Fruit fly (Drosophila melanogaster) whole organism, wandering third instar larva: ENCODE results near the gene GABPI.

Source experiments
- brk ChIP-seq: fragments of 200-800 bp; sonication (Bioruptor generic); optimal IDR thresholded peaks from 2 replicates; lab custom pipeline; 2016; ENCODE audit warnings: missing biosample characterization, mild to moderate bottlenecking, missing genetic modification characterization
- lola ChIP-seq: fragments of >200 bp; optimal IDR thresholded peaks from 2 replicates; lab custom pipeline; 2017; ENCODE audit warnings: missing biosample characterization, missing genetic modification characterization
- psq ChIP-seq: fragments of 200-800 bp; sonication (Bioruptor generic); optimal IDR thresholded peaks from 3 replicates; lab custom pipeline; 2017; ENCODE audit warnings: missing biosample characterization, mild to moderate bottlenecking, missing genetic modification characterization, moderate library complexity
- rgr ChIP-seq: fragments of 200-800 bp; sonication (Bioruptor generic); optimal IDR thresholded peaks from 3 replicates; lab custom pipeline; 2016; ENCODE audit warnings: missing biosample characterization, mild to moderate bottlenecking, missing genetic modification characterization
- sv ChIP-seq: fragments of 200-800 bp; sonication (Bioruptor generic); optimal IDR thresholded peaks from 3 replicates; lab custom pipeline; 2016; ENCODE audit warnings: missing biosample characterization, missing genetic modification characterization
- usp ChIP-seq: fragments of >200 bp; optimal IDR thresholded peaks from 2 replicates; lab custom pipeline; 2017; ENCODE audit warnings: missing biosample characterization, missing genetic modification characterization

DNA sequence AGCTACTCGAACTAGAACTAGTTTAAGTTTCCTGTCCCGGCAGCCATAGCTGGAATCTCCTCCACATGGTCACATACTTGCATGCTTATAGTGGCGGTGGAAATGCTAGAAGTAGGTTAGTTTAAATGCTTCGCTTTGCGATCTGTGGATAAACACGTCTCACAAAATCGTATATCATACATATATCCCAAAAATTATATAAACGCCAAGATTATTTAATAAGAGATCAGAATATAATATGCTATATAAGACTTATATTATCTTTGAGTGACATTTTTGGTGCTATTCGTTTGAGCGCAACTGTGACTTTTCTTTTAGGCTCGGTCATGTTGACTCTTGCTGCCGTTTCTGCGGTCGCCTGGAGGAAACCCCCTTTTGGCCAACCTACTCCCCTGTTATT, 28.4 kb upstream of the GABPI start:
- TF ChIP-seq psq (GFP tag; lab: Kevin White, UChicago), result no peak
- TF ChIP-seq rgr (GFP tag; lab: Kevin White, UChicago), result no peak
- no peak for TF ChIP-seq usp (GFP tag; lab: Kevin White, UChicago)
- TF ChIP-seq brk (GFP tag; lab: Kevin White, UChicago), result no peak
- no peak for TF ChIP-seq sv (GFP tag; lab: Kevin White, UChicago)
- no peak for TF ChIP-seq lola (GFP tag; lab: Kevin White, UChicago)
